Fruit fly (Drosophila melanogaster): Measurements from ENCODE around the gene Srp54.

Srp54 gene

DNA sequence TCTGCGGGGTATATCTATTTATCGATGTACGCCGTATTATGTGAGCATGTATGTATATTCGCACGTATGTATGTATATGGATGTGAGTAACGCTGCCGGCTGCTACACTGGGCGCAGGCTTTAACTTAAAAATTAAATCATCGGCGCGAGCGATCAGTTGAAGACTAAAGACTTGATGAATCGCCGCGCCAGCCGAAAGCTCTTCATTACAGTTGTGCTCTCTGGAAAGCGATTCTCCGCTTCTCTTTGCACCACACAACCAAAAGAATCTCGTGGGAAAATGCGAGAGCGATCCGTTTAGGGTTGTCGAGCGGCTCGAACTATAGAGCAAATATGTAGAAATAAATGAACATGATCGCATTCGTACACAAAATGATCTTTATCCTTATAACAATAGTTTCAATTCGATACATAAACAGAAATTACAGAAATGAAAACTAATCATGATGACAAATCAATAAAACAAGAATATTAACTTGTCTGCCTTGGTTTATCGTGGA lies 4.2 kb upstream of the Srp54 start, which contains the start of gene CG13124 (continued):
- TF ChIP-seq CG7372 (GFP tag; IDR thresholded peaks at IDR 0.05) = 0 out of 2 replicates have a peak, but pooled peaks have one; percentile 26
- peak; percentile 42; the same call in 1 of the 3 replicates for TF ChIP-seq Dbx (GFP tag; IDR thresholded peaks at IDR 0.05)
- no peak for TF ChIP-seq onecut (GFP tag; IDR thresholded peaks at IDR 0.05)
- TF ChIP-seq CG17829 (tag; optimal IDR thresholded peaks at IDR 0.05) = no peak
- TF ChIP-seq CG2678 (tag; optimal IDR thresholded peaks at IDR 0.05) = peak; percentile 43
- peak; percentile 53 for TF ChIP-seq CG12769 (tag; optimal IDR thresholded peaks at IDR 0.05)
- TF ChIP-seq ATbp (GFP tag; optimal IDR thresholded peaks at IDR 0.05) = peak; percentile 16
- TF ChIP-seq Side (GFP tag; optimal IDR thresholded peaks at IDR 0.05) = no peak
- TF ChIP-seq Ets97D (GFP tag; optimal IDR thresholded peaks at IDR 0.05) = no peak
- TF ChIP-seq mirr (GFP tag; optimal IDR thresholded peaks at IDR 0.05) = peak; percentile 57
- TF ChIP-seq CG13287 (GFP tag; IDR thresholded peaks at IDR 0.05; ENCODE audit: partially characterized antibody) = peak; percentile 44
- no peak for TF ChIP-seq org-1 (GFP tag; optimal IDR thresholded peaks at IDR 0.05)
- no peak for TF ChIP-seq CG4617 (GFP tag; optimal IDR thresholded peaks at IDR 0.05; ENCODE audit: borderline replicate concordance)
- TF ChIP-seq CG15696 (tag; optimal IDR thresholded peaks at IDR 0.05) = no peak
- TF ChIP-seq slbo (GFP tag; IDR thresholded peaks at IDR 0.05) = peak; percentile 49; the same call in 1 of the 2 replicates
- TF ChIP-seq CG3065 (GFP tag; optimal IDR thresholded peaks at IDR 0.05) = no peak
- TF ChIP-seq CG18599 (GFP tag; optimal IDR thresholded peaks at IDR 0.05) = peak; percentile 43
- peak; percentile 38 for TF ChIP-seq CG12071 (GFP tag; optimal IDR thresholded peaks at IDR 0.05)
- no peak for TF ChIP-seq CG15479 (GFP tag; optimal IDR thresholded peaks at IDR 0.05)
- TF ChIP-seq BtbVII (GFP tag; optimal IDR thresholded peaks at IDR 0.05) = peak; percentile 60
- TF ChIP-seq pita (GFP tag; optimal IDR thresholded peaks at IDR 0.05) = no peak
- no peak for TF ChIP-seq CG6272 (GFP tag; IDR thresholded peaks at IDR 0.05)
- TF ChIP-seq HmgZ (tag; optimal IDR thresholded peaks at IDR 0.05) = peak; percentile 0
- TF ChIP-seq mam (GFP tag; optimal IDR thresholded peaks at IDR 0.05) = peak; percentile 8
- TF ChIP-seq CG11456 (GFP tag; IDR thresholded peaks at IDR 0.05) = no peak
- TF ChIP-seq PHDP (tag; optimal IDR thresholded peaks at IDR 0.05) = peak; percentile 50
- no peak for TF ChIP-seq Nf-YB (GFP tag; optimal IDR thresholded peaks at IDR 0.05)
- no peak; the same call in none of the 2 replicates for TF ChIP-seq vvl (GFP tag; IDR thresholded peaks at IDR 0.05)
- TF ChIP-seq hb (GFP tag; IDR thresholded peaks at IDR 0.05; ENCODE audit: partially characterized antibody) = no peak
- no peak for TF ChIP-seq zen2 (GFP tag; IDR thresholded peaks at IDR 0.05; ENCODE audit: partially characterized antibody)
- no peak for TF ChIP-seq Ssrp (tag; optimal IDR thresholded peaks at IDR 0.05)
- TF ChIP-seq CG13296 (GFP tag; optimal IDR thresholded peaks at IDR 0.05) = peak; percentile 3
- no peak for TF ChIP-seq Chrac-16 (GFP tag; optimal IDR thresholded peaks at IDR 0.05)
- no peak for TF ChIP-seq CG5953 (GFP tag; IDR thresholded peaks at IDR 0.05)
- TF ChIP-seq CG12236 (GFP tag; optimal IDR thresholded peaks at IDR 0.05) = no peak
- TF ChIP-seq emc (GFP tag; optimal IDR thresholded peaks at IDR 0.05) = no peak
- TF ChIP-seq rib (GFP tag; IDR thresholded peaks at IDR 0.05) = peak; percentile 56; the same call in 1 of the 2 replicates
- no peak for TF ChIP-seq CG32772 (GFP tag; IDR thresholded peaks at IDR 0.05)
- TF ChIP-seq CG31224 (GFP tag; IDR thresholded peaks at IDR 0.05) = no peak
- no peak for TF ChIP-seq Dek (tag; optimal IDR thresholded peaks at IDR 0.05)
- no peak for TF ChIP-seq ranshi (GFP tag; IDR thresholded peaks at IDR 0.05)
- TF ChIP-seq cad (GFP tag; optimal IDR thresholded peaks at IDR 0.05) = no peak
- TF ChIP-seq wek (GFP tag; optimal IDR thresholded peaks at IDR 0.05) = peak; percentile 21
- peak; percentile 8 for TF ChIP-seq CG12299 (tag; optimal IDR thresholded peaks at IDR 0.05)
- no peak for TF ChIP-seq CG7357 (GFP tag; IDR thresholded peaks at IDR 0.05)
- TF ChIP-seq HLH3B (GFP tag; IDR thresholded peaks at IDR 0.05) = no peak
- TF ChIP-seq ap (GFP tag; IDR thresholded peaks at IDR 0.05) = 0 out of 2 replicates have a peak, but pooled peaks have one; percentile 22
- TF ChIP-seq Lim3 (GFP tag; IDR thresholded peaks at IDR 0.05) = no peak
- TF ChIP-seq sima (GFP tag; optimal IDR thresholded peaks at IDR 0.05) = no peak
- TF ChIP-seq oc (tag; optimal IDR thresholded peaks at IDR 0.05) = no peak
- no peak for TF ChIP-seq Dfd (GFP tag; optimal IDR thresholded peaks at IDR 0.05)

Measured in whole organism, embryonic.